Fruit fly (Drosophila melanogaster): Measurements from ENCODE around the gene CG13055.

Gene CG13055

dm6 chr3L:16221278-16221677, 30.9 kb downstream of the CG13055 start (continued):
- TF ChIP-seq Lpt (GFP tag; optimal IDR thresholded peaks at IDR 0.05) (peak; percentile 1), Eip78C (GFP tag) (peak; percentile 63), CG16779 (tag; optimal IDR thresholded peaks at IDR 0.05) (no peak), topi (GFP tag; optimal IDR thresholded peaks at IDR 0.05) (no peak), Sox15 (GFP tag; optimal IDR thresholded peaks at IDR 0.05) (no peak), CG11294 (GFP tag; IDR thresholded peaks at IDR 0.05) (no peak), lz (GFP tag; optimal IDR thresholded peaks at IDR 0.05) (no peak), CG8319 (GFP tag; optimal IDR thresholded peaks at IDR 0.05) (no peak), ss (GFP tag; optimal IDR thresholded peaks at IDR 0.05) (no peak), CG34406 (GFP tag; optimal IDR thresholded peaks at IDR 0.05) (no peak), CG3032 (tag; optimal IDR thresholded peaks at IDR 0.05) (no peak), Eip93F (GFP tag; optimal IDR thresholded peaks at IDR 0.05) (no peak), svp (GFP tag) (no peak), CG4318 (GFP tag; optimal IDR thresholded peaks at IDR 0.05) (peak; percentile 32), CG6163 (GFP tag; IDR thresholded peaks at IDR 0.05) (no peak), pdm3 (GFP tag; optimal IDR thresholded peaks at IDR 0.05) (no peak), CG7368 (GFP tag; optimal IDR thresholded peaks at IDR 0.05) (no peak), CG6276 (GFP tag; optimal IDR thresholded peaks at IDR 0.05) (peak; percentile 6), CG11902 (GFP tag; optimal IDR thresholded peaks at IDR 0.05) (no peak), dsx (GFP tag; optimal IDR thresholded peaks at IDR 0.05; ENCODE audit: poor library complexity, severe bottlenecking) (no peak), fd85E (GFP tag; optimal IDR thresholded peaks at IDR 0.05) (no peak), Gug (GFP tag; IDR thresholded peaks at IDR 0.05) (no peak), CG15336 (GFP tag; IDR thresholded peaks at IDR 0.05) (no peak), Sox102F (GFP tag; optimal IDR thresholded peaks at IDR 0.05) (no peak), CG9139 (GFP tag; optimal IDR thresholded peaks at IDR 0.05) (no peak), CG6854 (GFP tag; optimal IDR thresholded peaks at IDR 0.05) (no peak), esn (GFP tag; optimal IDR thresholded peaks at IDR 0.05) (no peak), spab (GFP tag; optimal IDR thresholded peaks at IDR 0.05) (no peak), net (GFP tag; optimal IDR thresholded peaks at IDR 0.05) (no peak), Hr4 (GFP tag; optimal IDR thresholded peaks at IDR 0.05) (peak; percentile 8)

- TF ChIP-seq Hr4 (GFP tag; optimal IDR thresholded peaks at IDR 0.05), result peak; percentile 84
- TF ChIP-seq pdm3 (GFP tag; optimal IDR thresholded peaks at IDR 0.05), result peak; percentile 48
- TF ChIP-seq Sox14 (GFP tag; optimal IDR thresholded peaks at IDR 0.05), result peak; percentile 56
- no peak for TF ChIP-seq Blimp-1 (GFP tag; optimal IDR thresholded peaks at IDR 0.05)
- peak; percentile 78 for TF ChIP-seq Lpt (GFP tag; optimal IDR thresholded peaks at IDR 0.05)
- TF ChIP-seq fkh (GFP tag; optimal IDR thresholded peaks at IDR 0.05), result no peak
- TF ChIP-seq CG7368 (GFP tag; optimal IDR thresholded peaks at IDR 0.05), result no peak
- TF ChIP-seq OdsH (GFP tag; optimal IDR thresholded peaks at IDR 0.05), result peak; percentile 66
- TF ChIP-seq net (GFP tag; optimal IDR thresholded peaks at IDR 0.05), result peak; percentile 41
- TF ChIP-seq Ets21C (GFP tag; optimal IDR thresholded peaks at IDR 0.05), result no peak
- peak; percentile 56 for TF ChIP-seq CG32006 (GFP tag; optimal IDR thresholded peaks at IDR 0.05)
- TF ChIP-seq Eip75B (GFP tag; optimal IDR thresholded peaks at IDR 0.05), result peak; percentile 74
- peak; percentile 31 for TF ChIP-seq dsx (GFP tag; optimal IDR thresholded peaks at IDR 0.05; ENCODE audit: poor library complexity, severe bottlenecking)
- peak; percentile 37 for TF ChIP-seq CG6808 (GFP tag; optimal IDR thresholded peaks at IDR 0.05)
- no peak for TF ChIP-seq CG11902 (GFP tag; optimal IDR thresholded peaks at IDR 0.05)
- TF ChIP-seq CG3919 (GFP tag; optimal IDR thresholded peaks at IDR 0.05), result peak; percentile 72
- peak; percentile 40 for TF ChIP-seq Ets96B (tag; optimal IDR thresholded peaks at IDR 0.05)
- no peak for TF ChIP-seq Sox15 (GFP tag; optimal IDR thresholded peaks at IDR 0.05)
- peak; percentile 49 for TF ChIP-seq Met (GFP tag; optimal IDR thresholded peaks at IDR 0.05)
- TF ChIP-seq CG16779 (tag; optimal IDR thresholded peaks at IDR 0.05), result no peak
- TF ChIP-seq CG6276 (GFP tag; optimal IDR thresholded peaks at IDR 0.05), result peak; percentile 20
- peak; percentile 83 for TF ChIP-seq CG6163 (GFP tag; IDR thresholded peaks at IDR 0.05)
- peak; percentile 34 for TF ChIP-seq fd59A (GFP tag; optimal IDR thresholded peaks at IDR 0.05)
- TF ChIP-seq svp (GFP tag), result no peak
- TF ChIP-seq Gug (GFP tag; IDR thresholded peaks at IDR 0.05), result peak; percentile 65
- peak; percentile 11 for TF ChIP-seq lz (GFP tag; optimal IDR thresholded peaks at IDR 0.05)
- TF ChIP-seq Eip93F (GFP tag; optimal IDR thresholded peaks at IDR 0.05), result no peak
- TF ChIP-seq CG6854 (GFP tag; optimal IDR thresholded peaks at IDR 0.05), result no peak
- peak; percentile 23 for TF ChIP-seq CG8319 (GFP tag; optimal IDR thresholded peaks at IDR 0.05)
- TF ChIP-seq Hr39 (GFP tag; optimal IDR thresholded peaks at IDR 0.05), result peak; percentile 11
- peak; percentile 40 for TF ChIP-seq dac (GFP tag; optimal IDR thresholded peaks at IDR 0.05)
- no peak for TF ChIP-seq Hr38 (GFP tag; optimal IDR thresholded peaks at IDR 0.05)
- TF ChIP-seq Sox102F (GFP tag; optimal IDR thresholded peaks at IDR 0.05), result no peak
- TF ChIP-seq salr (GFP tag; optimal IDR thresholded peaks at IDR 0.05), result peak in 1 of 2 experiments; percentile 69
- peak; percentile 21 for TF ChIP-seq cyc (GFP tag; optimal IDR thresholded peaks at IDR 0.05)
- TF ChIP-seq vri (GFP tag; optimal IDR thresholded peaks at IDR 0.05), result no peak
These were observed 34.2 kb downstream of the CG13055 start for dm6 chr3L:16217935-16218334.

Data from whole organism, prepupa.